Fruit fly (Drosophila melanogaster): ENCODE data around the gene Lam.

The Lam gene

DNA sequence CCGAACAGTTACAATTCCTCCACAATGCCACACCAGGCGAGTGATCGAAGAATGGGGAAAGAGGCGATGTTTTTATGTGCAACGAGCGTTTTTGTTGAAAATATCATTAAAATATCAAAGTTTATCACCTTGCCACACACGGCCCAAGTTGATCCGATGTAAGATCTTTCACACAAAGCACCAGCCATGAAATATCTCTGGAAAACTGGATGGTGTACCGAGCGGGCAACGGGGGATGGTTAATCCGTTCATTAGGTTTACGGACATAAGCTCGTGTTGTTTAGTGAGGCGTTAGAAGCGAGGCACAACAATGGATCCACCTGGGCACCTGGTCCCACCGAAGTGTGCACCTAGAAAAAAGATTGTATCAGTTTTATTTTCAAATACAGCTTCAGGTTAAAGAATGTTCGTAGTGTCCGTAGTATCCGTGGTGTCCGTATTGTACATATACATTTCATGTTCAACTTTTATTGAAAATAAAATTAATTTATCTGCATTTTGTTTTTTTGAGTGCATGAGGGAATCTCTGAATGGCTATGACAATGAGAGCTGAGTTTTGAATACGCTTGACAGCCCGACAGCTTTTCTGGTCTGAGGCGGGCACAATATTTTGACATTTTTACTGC lies 45.7 kb upstream of the Lam start (continued):
- TF ChIP-seq Doc3 (GFP tag; IDR thresholded peaks at IDR 0.05; ENCODE audit: partially characterized antibody) (no peak), Xbp1 (GFP tag; optimal IDR thresholded peaks at IDR 0.05) (peak; percentile 50), CG32767 (GFP tag; IDR thresholded peaks at IDR 0.05) (0 out of 2 replicates have a peak, but pooled peaks have one; percentile 40), CG33213 (GFP tag; optimal IDR thresholded peaks at IDR 0.05) (peak; percentile 26), CG10431 (GFP tag; optimal IDR thresholded peaks at IDR 0.05) (peak; percentile 36), Vsx1 (GFP tag; optimal IDR thresholded peaks at IDR 0.05) (peak; percentile 40), ken (GFP tag; IDR thresholded peaks at IDR 0.05) (peak; percentile 69), mirr (GFP tag; optimal IDR thresholded peaks at IDR 0.05) (no peak), grau (tag; optimal IDR thresholded peaks at IDR 0.05) (peak; percentile 69), croc (GFP tag; conservative IDR thresholded peaks at IDR 0.05) (peak; percentile 35; the same call in 2 of the 3 replicates), CG1647 (GFP tag; optimal IDR thresholded peaks at IDR 0.05) (peak; percentile 34), onecut (GFP tag; IDR thresholded peaks at IDR 0.05) (peak; percentile 43; the same call in 1 of the 2 replicates), CG1603 (tag; optimal IDR thresholded peaks at IDR 0.05) (peak; percentile 73), CG31224 (GFP tag; IDR thresholded peaks at IDR 0.05) (peak; percentile 22; the same call in 1 of the 2 replicates), wek (GFP tag; optimal IDR thresholded peaks at IDR 0.05) (peak; percentile 25), Mes4 (GFP tag; optimal IDR thresholded peaks at IDR 0.05) (peak; percentile 35), gsb-n (tag; optimal IDR thresholded peaks at IDR 0.05) (peak; percentile 62), sisA (GFP tag; IDR thresholded peaks at IDR 0.05) (peak; percentile 74), Six4 (GFP tag; optimal IDR thresholded peaks at IDR 0.05) (peak; percentile 51), CG7357 (GFP tag; IDR thresholded peaks at IDR 0.05) (peak; percentile 12; the same call in 1 of the 3 replicates), ci (GFP tag; IDR thresholded peaks at IDR 0.05) (peak; percentile 79), BtbVII (GFP tag; optimal IDR thresholded peaks at IDR 0.05) (no peak), CG17912 (GFP tag; optimal IDR thresholded peaks at IDR 0.05) (no peak), NFAT (GFP tag; IDR thresholded peaks at IDR 0.05) (peak; percentile 35; the same call in 1 of the 2 replicates), D (optimal IDR thresholded peaks at IDR 0.05) (no peak), D (GFP tag; optimal IDR thresholded peaks at IDR 0.05) (peak; percentile 60), Ets97D (GFP tag; optimal IDR thresholded peaks at IDR 0.05) (no peak), Nf-YB (GFP tag; optimal IDR thresholded peaks at IDR 0.05) (peak; percentile 44), tgo (GFP tag; IDR thresholded peaks at IDR 0.05) (peak; percentile 63; the same call in 2 of the 3 replicates), fd96Cb (tag; optimal IDR thresholded peaks at IDR 0.05) (peak; percentile 56), cwo (GFP tag; optimal IDR thresholded peaks at IDR 0.05) (peak; percentile 15), jigr1 (GFP tag; IDR thresholded peaks at IDR 0.05) (0 out of 3 replicates have a peak, but pooled peaks have one; percentile 40), gt (GFP tag; IDR thresholded peaks at IDR 0.05) (peak; percentile 43; the same call in 1 of the 2 replicates), sc (optimal IDR thresholded peaks at IDR 0.05) (no peak), sc (GFP tag; optimal IDR thresholded peaks at IDR 0.05) (peak; percentile 46), CG2875 (GFP tag; optimal IDR thresholded peaks at IDR 0.05) (peak; percentile 61), Optix (GFP tag; IDR thresholded peaks at IDR 0.05) (peak; percentile 45; the same call in 1 of the 3 replicates), Trl (optimal IDR thresholded peaks at IDR 0.05) (no peak), Trl (GFP tag; optimal IDR thresholded peaks at IDR 0.05) (peak; percentile 53), D19A (tag; optimal IDR thresholded peaks at IDR 0.05) (peak; percentile 57), pnt (GFP tag; optimal IDR thresholded peaks at IDR 0.05) (peak; percentile 58), prd (optimal IDR thresholded peaks at IDR 0.05) (no peak), prd (GFP tag; IDR thresholded peaks at IDR 0.05) (peak; percentile 66; the same call in 2 of the 3 replicates), lilli (GFP tag; optimal IDR thresholded peaks at IDR 0.05) (peak; percentile 55), zf30C (GFP tag; optimal IDR thresholded peaks at IDR 0.05) (peak; percentile 23), sd (tag; optimal IDR thresholded peaks at IDR 0.05) (peak; percentile 16), CG14441 (GFP tag; IDR thresholded peaks at IDR 0.05) (peak; percentile 43), CHES-1-like (GFP tag; optimal IDR thresholded peaks at IDR 0.05) (no peak), az2 (GFP tag; optimal IDR thresholded peaks at IDR 0.05) (peak; percentile 57), caup (GFP tag; optimal IDR thresholded peaks at IDR 0.05; ENCODE audit: severe bottlenecking) (peak; percentile 26), CG10274 (GFP tag; optimal IDR thresholded peaks at IDR 0.05) (no peak)

Data from whole organism, embryonic.